Fruit fly (Drosophila melanogaster): Measurements from ENCODE around the gene CG33985.

Gene CG33985

dm6 chr3L:15509398-15509797 is 17.2 kb downstream of the CG33985 start, which contains the start of the genes gdl and gdl-ORF39:
TSS of gene gdl (plus strand) at chr3L:15509445.
TSS of gene gdl-ORF39 (plus strand) at chr3L:15509445.
- TF ChIP-seq CG7101 (tag; optimal IDR thresholded peaks at IDR 0.05) = no peak
- TF ChIP-seq bab1 (GFP tag; optimal IDR thresholded peaks at IDR 0.05) = peak; percentile 54
- no peak for TF ChIP-seq CG11617 (GFP tag; optimal IDR thresholded peaks at IDR 0.05)
- TF ChIP-seq toe (GFP tag; optimal IDR thresholded peaks at IDR 0.05) = no peak
- no peak for TF ChIP-seq Hr96 (GFP tag; optimal IDR thresholded peaks at IDR 0.05)
- no peak for TF ChIP-seq kay (GFP tag; ENCODE audit: borderline replicate concordance)
- TF ChIP-seq cic (GFP tag; optimal IDR thresholded peaks at IDR 0.05) = no peak
- TF ChIP-seq tj (GFP tag; optimal IDR thresholded peaks at IDR 0.05) = no peak
- peak; percentile 54 for TF ChIP-seq Mnt (GFP tag; optimal IDR thresholded peaks at IDR 0.05)

- TF ChIP-seq cic (GFP tag; optimal IDR thresholded peaks at IDR 0.05) (no peak), Mnt (GFP tag; optimal IDR thresholded peaks at IDR 0.05) (no peak), CG12768 (GFP tag; optimal IDR thresholded peaks at IDR 0.05) (no peak), Hr96 (GFP tag; optimal IDR thresholded peaks at IDR 0.05) (no peak), kay (GFP tag; ENCODE audit: borderline replicate concordance) (no peak), pad (GFP tag; optimal IDR thresholded peaks at IDR 0.05) (no peak), toe (GFP tag; optimal IDR thresholded peaks at IDR 0.05) (no peak), Clk (GFP tag; optimal IDR thresholded peaks at IDR 0.05) (no peak), tj (GFP tag; optimal IDR thresholded peaks at IDR 0.05) (no peak), CG7101 (tag; optimal IDR thresholded peaks at IDR 0.05) (no peak)
Measured at dm6 chr3L:15508750-15509149, 17.9 kb downstream of the CG33985 start, which contains the start of gene Z600. TSS of gene Z600 (plus strand) at chr3L:15509061.

dm6 chr3L:15508233-15508632 is 18.4 kb downstream of the CG33985 start, which contains the start of gene CG7841:
TSS of gene CG7841 (minus strand) at chr3L:15508252.
- TF ChIP-seq CG7101 (tag; optimal IDR thresholded peaks at IDR 0.05) (peak; percentile 99), ovo (GFP tag; optimal IDR thresholded peaks at IDR 0.05) (peak; percentile 91), bab1 (GFP tag; optimal IDR thresholded peaks at IDR 0.05) (peak; percentile 99), cic (GFP tag; optimal IDR thresholded peaks at IDR 0.05) (peak; percentile 87), CG33017 (tag; optimal IDR thresholded peaks at IDR 0.05) (peak; percentile 99), Crg-1 (GFP tag; optimal IDR thresholded peaks at IDR 0.05) (peak; percentile 95), CG11617 (GFP tag; optimal IDR thresholded peaks at IDR 0.05) (peak; percentile 99), CG14711 (tag; optimal IDR thresholded peaks at IDR 0.05) (peak; percentile 97), Mnt (GFP tag; optimal IDR thresholded peaks at IDR 0.05) (peak; percentile 99), Clk (GFP tag; optimal IDR thresholded peaks at IDR 0.05) (peak; percentile 96), toe (GFP tag; optimal IDR thresholded peaks at IDR 0.05) (no peak), CG7045 (GFP tag; optimal IDR thresholded peaks at IDR 0.05) (peak; percentile 99), cnc (optimal IDR thresholded peaks at IDR 0.05) (no peak), tj (GFP tag; optimal IDR thresholded peaks at IDR 0.05) (peak; percentile 89), CG5204 (GFP tag; optimal IDR thresholded peaks at IDR 0.05) (no peak), CG1620 (GFP tag; optimal IDR thresholded peaks at IDR 0.05) (peak; percentile 90), kay (GFP tag; ENCODE audit: borderline replicate concordance) (peak; percentile 98), pad (GFP tag; optimal IDR thresholded peaks at IDR 0.05) (peak; percentile 90), Hr96 (GFP tag; optimal IDR thresholded peaks at IDR 0.05) (peak; percentile 98), CG12768 (GFP tag; optimal IDR thresholded peaks at IDR 0.05) (peak; percentile 99)

- no peak for TF ChIP-seq ovo (GFP tag; optimal IDR thresholded peaks at IDR 0.05)
- TF ChIP-seq Crg-1 (GFP tag; optimal IDR thresholded peaks at IDR 0.05) = no peak
- TF ChIP-seq cnc (optimal IDR thresholded peaks at IDR 0.05) = no peak
- no peak for TF ChIP-seq toe (GFP tag; optimal IDR thresholded peaks at IDR 0.05)
- no peak for TF ChIP-seq CG33017 (tag; optimal IDR thresholded peaks at IDR 0.05)
- TF ChIP-seq CG14711 (tag; optimal IDR thresholded peaks at IDR 0.05) = no peak
- no peak for TF ChIP-seq pad (GFP tag; optimal IDR thresholded peaks at IDR 0.05)
- TF ChIP-seq CG1620 (GFP tag; optimal IDR thresholded peaks at IDR 0.05) = no peak
- TF ChIP-seq tj (GFP tag; optimal IDR thresholded peaks at IDR 0.05) = no peak
Measured at dm6 chr3L:15507148-15507896, 19.3 kb downstream of the CG33985 start.

- TF ChIP-seq cnc (optimal IDR thresholded peaks at IDR 0.05) = no peak
- TF ChIP-seq cic (GFP tag; optimal IDR thresholded peaks at IDR 0.05) = peak; percentile 53
Measured at dm6 chr3L:15506174-15506926, 20.3 kb downstream of the CG33985 start.

dm6 chr3L:15504687-15505086 is 21.9 kb downstream of the CG33985 start, which contains the start of gene CG7857:
TSS of gene CG7857 (minus strand) at chr3L:15504894.
- no peak for TF ChIP-seq kay (GFP tag; ENCODE audit: borderline replicate concordance)
- no peak for TF ChIP-seq CG7045 (GFP tag; optimal IDR thresholded peaks at IDR 0.05)
- TF ChIP-seq CG7101 (tag; optimal IDR thresholded peaks at IDR 0.05) = no peak
- no peak for TF ChIP-seq pad (GFP tag; optimal IDR thresholded peaks at IDR 0.05)
- no peak for TF ChIP-seq Hr96 (GFP tag; optimal IDR thresholded peaks at IDR 0.05)
- no peak for TF ChIP-seq CG1620 (GFP tag; optimal IDR thresholded peaks at IDR 0.05)
- TF ChIP-seq CG5204 (GFP tag; optimal IDR thresholded peaks at IDR 0.05) = no peak
- no peak for TF ChIP-seq toe (GFP tag; optimal IDR thresholded peaks at IDR 0.05)
- no peak for TF ChIP-seq CG33017 (tag; optimal IDR thresholded peaks at IDR 0.05)
- TF ChIP-seq Mnt (GFP tag; optimal IDR thresholded peaks at IDR 0.05) = no peak
- TF ChIP-seq ovo (GFP tag; optimal IDR thresholded peaks at IDR 0.05) = no peak

All from whole organism, adult.